Fruit fly (Drosophila melanogaster) Kc167 (cell line): Measurements from ENCODE around the gene par-6.

Source experiments
- Myc ChIP-seq: fragments of >200 bp; optimal IDR thresholded peaks from 2 replicates; lab custom pipeline; 2017; ENCODE audit warnings: missing external identifiers
- Sin3A ChIP-seq: fragments of >200 bp; optimal IDR thresholded peaks from 2 replicates; lab custom pipeline; 2018; ENCODE audit warnings: missing external identifiers
- h ChIP-seq: fragments of >200 bp; optimal IDR thresholded peaks from 3 replicates; lab custom pipeline; 2018; ENCODE audit warnings: missing external identifiers
- insv ChIP-seq: fragments of >200 bp; optimal IDR thresholded peaks from 3 replicates; lab custom pipeline; 2018; ENCODE audit warnings: missing external identifiers
- psq ChIP-seq: fragments of >200 bp; optimal IDR thresholded peaks from 2 replicates; lab custom pipeline; 2017; ENCODE audit warnings: missing external identifiers
- ttk ChIP-seq: sonication (Bioruptor generic); optimal IDR thresholded peaks from 2 replicates; lab custom pipeline; 2017; ENCODE audit warnings: missing external identifiers

Gene par-6

DNA sequence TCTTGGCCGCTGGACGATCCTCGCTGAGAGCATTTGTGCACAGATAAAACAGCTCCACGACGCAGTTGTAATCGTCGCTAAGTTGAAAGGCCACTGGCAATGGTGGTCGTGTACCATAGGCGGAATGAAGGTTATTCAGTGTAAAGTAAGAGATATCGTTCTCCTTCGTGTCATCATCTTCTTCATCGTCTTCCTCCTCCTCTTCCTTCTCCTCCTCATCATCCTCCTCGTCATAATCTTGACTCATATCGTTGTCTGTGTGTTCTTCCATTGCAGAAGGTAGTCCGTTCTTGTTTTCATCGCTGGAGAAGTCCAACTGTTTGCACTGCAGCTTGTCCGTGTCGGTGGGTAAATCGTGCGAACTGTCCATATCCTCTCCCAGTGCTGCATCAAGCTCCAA, 4.5 kb downstream of the par-6 start:
- TF ChIP-seq Myc (lab: Kevin White, UChicago) (no peak), ttk (lab: Kevin White, UChicago) (no peak), h (lab: Kevin White, UChicago) (no peak), psq (lab: Kevin White, UChicago) (no peak), Sin3A (lab: Kevin White, UChicago) (no peak), insv (lab: Kevin White, UChicago) (no peak)

DNA sequence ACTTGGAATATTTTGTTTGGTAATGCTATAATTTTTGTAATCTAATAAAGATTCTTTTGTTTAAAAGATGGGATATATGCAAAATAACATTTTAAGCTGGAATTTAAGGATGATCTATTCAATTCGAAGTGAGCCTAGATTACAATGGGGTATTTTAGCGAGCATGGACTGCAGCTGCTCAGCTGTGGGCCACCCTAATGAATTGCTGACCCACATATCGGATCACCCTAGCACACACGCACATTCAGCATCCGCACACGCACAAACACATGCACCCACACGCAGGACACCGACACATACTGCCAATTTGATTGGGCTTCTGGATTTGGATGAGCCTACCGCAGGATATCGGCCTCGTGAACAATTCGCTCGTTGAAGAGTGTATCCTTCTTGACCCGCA, 5.7 kb downstream of the par-6 start:
- TF ChIP-seq Sin3A (lab: Kevin White, UChicago) (no peak), insv (lab: Kevin White, UChicago) (no peak), Myc (lab: Kevin White, UChicago) (no peak), psq (lab: Kevin White, UChicago) (no peak), ttk (lab: Kevin White, UChicago) (no peak), h (lab: Kevin White, UChicago) (no peak)

DNA sequence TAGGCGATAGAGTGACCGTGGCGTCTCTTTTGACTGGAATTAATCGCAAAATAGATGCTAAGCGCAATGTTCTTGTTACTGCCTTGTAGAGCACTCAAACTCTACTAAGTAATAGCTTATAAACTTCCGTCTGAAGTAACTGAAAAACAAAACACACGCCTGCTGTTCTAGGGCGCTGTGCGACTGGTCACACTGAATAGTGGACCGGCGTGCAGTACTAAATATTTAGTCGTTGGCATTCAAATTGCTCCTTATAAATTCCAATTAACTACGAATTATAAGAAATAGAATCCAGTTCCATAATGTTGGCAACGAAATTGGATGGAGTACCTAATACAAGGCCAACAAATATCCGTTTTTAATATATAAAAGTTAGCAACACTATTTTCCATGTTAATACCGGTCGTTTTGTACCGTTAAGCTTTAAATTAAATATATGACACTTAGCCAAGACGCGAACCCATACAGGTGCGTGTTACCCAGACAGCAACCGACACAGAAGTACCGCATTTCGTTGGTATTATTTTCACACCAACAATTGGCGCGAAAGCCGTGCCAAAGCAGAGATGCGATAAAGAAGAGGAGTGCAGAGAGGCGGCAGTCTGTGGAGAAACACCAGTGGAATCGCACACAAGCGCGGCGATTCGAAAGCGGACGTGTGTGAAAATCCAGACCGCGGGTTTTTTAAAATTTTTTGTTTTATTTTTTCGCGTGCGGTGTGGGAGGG, 6.6 kb downstream of the par-6 start, which contains the start of the genes CG8173 and raskol:
Gene CG8173, minus strand, starts transcription at position 108 of the 727 bp plus-strand sequence.
Gene raskol, plus strand, starts transcription at position 599 of the 727 bp plus-strand sequence.
- TF ChIP-seq psq (lab: Kevin White, UChicago) (peak; percentile 78), insv (lab: Kevin White, UChicago) (no peak)

DNA sequence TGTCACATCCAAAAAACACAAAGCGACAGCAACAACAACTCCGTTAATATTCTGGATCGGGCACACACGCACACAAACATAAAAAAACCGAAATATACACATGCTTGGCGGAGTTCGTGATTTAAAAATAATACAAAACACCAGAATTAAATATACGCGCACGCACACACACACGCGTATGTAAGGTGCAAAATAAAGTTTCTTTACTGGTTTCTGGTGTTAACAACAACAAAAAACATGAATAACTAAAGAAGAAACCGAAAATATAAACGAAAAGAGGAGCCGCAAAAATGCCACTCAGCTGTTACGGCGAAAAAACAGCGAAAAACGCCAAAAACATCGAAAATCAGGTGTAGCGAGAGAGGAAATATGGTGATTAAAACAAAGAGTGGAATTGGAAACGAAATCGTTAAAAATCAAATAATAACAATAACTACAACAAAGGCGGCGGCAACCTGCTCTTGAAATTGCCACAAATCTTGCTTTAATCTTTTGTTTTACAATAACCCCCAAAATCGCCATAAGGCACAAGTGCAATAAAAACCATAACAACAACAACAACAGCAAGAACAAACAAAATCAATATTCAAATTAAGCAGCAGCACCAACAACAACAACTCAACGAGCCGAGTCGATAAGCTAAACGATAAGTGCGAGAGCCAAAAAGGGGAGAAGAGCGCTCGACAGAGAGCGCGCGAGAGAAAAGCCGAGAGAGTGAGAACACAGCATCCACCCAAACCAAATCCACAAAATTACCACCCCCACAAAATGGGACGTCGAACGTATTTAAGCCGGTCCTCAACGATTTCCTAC, 7.3 kb downstream of the par-6 start:
- TF ChIP-seq insv (lab: Kevin White, UChicago) = no peak
- peak; percentile 60 for TF ChIP-seq psq (lab: Kevin White, UChicago)

DNA sequence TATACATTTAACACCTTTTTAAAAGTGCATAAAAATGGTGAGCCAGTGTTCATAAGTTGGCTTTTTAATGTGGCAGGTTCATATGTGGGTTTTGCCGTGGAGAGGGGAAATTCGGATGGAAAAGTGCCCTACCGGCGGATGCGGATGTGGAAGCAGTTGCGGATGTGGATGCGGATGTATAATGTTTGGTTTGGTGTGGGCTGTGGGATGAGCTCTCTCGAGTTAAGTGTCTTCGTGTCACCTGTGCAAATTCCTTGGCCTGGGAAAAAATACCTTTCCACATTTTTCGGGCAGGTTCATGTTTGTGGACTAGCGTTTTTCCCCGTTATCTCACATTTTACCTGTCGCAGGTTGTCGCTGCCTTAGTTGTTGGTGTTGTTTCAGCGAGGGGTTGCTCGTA, 8.8 kb downstream of the par-6 start:
- TF ChIP-seq Myc (lab: Kevin White, UChicago) (no peak), Sin3A (lab: Kevin White, UChicago) (no peak), psq (lab: Kevin White, UChicago) (no peak), insv (lab: Kevin White, UChicago) (no peak), h (lab: Kevin White, UChicago) (no peak)

DNA sequence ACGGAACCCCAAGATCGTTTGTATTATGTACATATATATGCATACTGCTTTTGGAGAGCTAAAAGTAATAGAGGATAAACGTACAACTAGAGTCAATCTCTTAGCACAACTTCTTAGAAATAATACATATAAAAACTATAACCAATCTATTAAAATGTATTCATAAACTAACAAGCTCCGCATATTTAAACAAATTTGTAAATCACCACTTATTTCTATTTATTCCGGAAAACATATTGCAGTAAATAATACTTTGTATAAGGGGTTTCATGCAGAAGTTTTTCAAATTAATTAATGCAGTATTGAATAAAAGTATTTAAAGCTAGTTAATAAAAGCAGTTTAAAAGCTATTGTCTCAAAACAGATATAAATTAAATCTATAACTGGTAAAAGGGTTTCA, 9.3 kb downstream of the par-6 start:
- TF ChIP-seq insv (lab: Kevin White, UChicago) = no peak
- no peak for TF ChIP-seq ttk (lab: Kevin White, UChicago)
- TF ChIP-seq psq (lab: Kevin White, UChicago) = no peak
- no peak for TF ChIP-seq Myc (lab: Kevin White, UChicago)
- no peak for TF ChIP-seq h (lab: Kevin White, UChicago)
- no peak for TF ChIP-seq Sin3A (lab: Kevin White, UChicago)

DNA sequence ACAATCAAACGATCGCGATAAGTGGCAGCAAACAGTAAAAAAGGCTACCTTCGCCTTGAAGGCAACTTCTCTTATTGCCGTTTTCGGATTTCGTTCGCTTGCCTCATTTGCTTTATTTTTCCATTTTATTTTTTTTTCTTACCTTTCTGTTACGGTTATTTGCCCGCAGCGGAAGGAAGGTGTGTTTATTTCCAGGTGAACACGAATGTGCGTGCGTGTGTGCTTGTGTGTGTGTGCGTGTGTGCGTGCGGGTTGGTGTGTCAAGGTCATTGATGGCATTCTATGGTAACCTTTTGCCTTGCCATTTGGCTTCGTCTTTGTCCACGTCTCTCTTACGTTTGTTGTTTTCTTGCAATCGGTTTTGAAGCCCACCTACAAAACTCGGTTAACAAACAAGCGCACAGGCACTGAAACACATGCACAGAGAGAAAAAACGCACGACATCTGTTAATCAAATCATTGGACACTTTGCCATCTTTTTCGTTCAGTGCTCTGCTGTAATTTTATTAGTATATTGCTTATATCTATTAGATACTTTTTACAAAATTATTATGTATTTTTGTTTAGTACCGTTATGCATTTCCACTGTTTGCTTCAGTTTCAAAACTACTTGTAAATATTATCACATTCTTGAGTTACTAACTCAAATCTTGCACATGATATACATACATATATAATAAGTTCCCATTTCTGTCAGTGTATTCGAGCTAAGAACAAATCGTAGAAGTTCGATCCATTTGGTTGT, 10.0 kb downstream of the par-6 start:
- TF ChIP-seq Sin3A (lab: Kevin White, UChicago) = no peak
- no peak for TF ChIP-seq ttk (lab: Kevin White, UChicago)
- no peak for TF ChIP-seq h (lab: Kevin White, UChicago)
- no peak for TF ChIP-seq Myc (lab: Kevin White, UChicago)
- no peak for TF ChIP-seq insv (lab: Kevin White, UChicago)
- TF ChIP-seq psq (lab: Kevin White, UChicago) = no peak

DNA sequence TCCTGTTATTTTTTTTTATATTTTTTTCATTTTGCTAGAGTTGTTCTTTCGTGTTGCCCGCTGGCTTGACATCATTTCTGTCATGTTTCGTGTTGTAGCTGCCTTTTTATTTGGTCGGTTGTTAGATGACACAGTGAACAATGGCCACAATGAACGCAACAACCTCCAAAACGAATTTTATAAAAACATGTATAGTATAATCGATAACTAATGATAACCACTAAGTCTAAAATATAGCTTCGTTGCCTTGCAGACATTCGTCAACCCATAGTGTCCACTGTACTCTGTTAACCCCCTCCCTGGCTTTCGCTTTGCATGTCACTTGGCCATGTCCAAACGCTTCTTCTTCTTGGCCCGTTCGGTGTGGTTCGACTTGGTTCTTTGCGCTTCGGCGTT, 10.6 kb downstream of the par-6 start:
- TF ChIP-seq Sin3A (lab: Kevin White, UChicago) = no peak
- no peak for TF ChIP-seq insv (lab: Kevin White, UChicago)
- TF ChIP-seq Myc (lab: Kevin White, UChicago) = no peak
- no peak for TF ChIP-seq ttk (lab: Kevin White, UChicago)
- TF ChIP-seq psq (lab: Kevin White, UChicago) = no peak
- TF ChIP-seq h (lab: Kevin White, UChicago) = no peak

DNA sequence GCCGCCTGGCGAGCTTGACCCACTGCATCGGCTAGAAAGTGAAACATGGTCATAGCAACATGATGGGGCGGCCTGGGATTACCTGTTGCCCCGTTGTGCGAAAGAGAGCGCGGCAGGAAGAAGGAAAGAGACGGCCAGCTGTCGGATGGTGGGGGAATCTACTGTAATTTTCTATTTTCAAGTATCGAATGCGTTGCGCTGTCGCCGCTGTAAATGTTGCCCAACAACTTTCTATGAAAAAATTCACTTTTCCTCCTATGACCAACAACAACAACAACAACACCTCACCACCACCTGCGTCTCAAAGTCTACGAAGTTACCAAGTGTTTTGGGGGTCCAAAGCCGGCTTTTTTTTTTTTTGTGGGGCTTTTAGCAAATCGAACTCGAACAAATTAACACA, 11.8 kb downstream of the par-6 start:
- no peak for TF ChIP-seq Sin3A (lab: Kevin White, UChicago)
- TF ChIP-seq insv (lab: Kevin White, UChicago) = no peak
- no peak for TF ChIP-seq h (lab: Kevin White, UChicago)
- TF ChIP-seq psq (lab: Kevin White, UChicago) = no peak
- TF ChIP-seq Myc (lab: Kevin White, UChicago) = no peak
- no peak for TF ChIP-seq ttk (lab: Kevin White, UChicago)

DNA sequence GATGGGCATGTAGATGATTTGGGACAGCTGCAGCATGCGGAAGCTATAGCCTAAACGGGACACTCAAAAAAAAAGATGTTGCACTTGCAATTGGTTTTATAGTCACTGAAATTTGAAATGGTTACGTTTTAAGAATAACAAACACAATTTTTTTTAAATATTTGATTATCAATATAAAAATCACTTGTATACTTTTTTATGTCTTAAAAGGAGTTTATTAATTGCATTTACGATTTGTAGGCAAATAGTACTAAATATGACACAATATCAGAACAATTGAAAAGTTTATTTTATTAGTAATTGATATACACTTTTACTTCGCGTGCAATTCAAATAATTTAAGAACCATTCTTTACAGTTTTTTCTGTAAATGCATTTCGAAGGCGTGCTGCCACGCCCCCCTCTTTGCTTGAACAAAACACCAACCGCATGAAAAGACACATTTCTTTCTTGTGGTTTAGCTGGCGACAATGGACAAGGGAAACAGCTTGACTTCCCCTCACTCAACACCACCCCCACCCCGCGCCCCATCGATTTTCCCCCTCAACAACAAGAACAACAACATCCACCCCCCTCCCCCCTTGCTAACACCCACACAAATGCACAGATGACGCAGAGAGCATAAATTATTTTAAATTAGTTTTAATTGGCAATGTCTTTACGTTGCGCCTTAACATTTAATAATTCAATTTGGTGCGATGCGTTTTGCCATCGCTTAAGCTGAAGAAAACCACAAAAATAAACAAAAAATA, 13.8 kb downstream of the par-6 start:
- TF ChIP-seq psq (lab: Kevin White, UChicago) (no peak), ttk (lab: Kevin White, UChicago) (no peak), h (lab: Kevin White, UChicago) (no peak), Sin3A (lab: Kevin White, UChicago) (no peak), Myc (lab: Kevin White, UChicago) (no peak), insv (lab: Kevin White, UChicago) (no peak)
